Fruit fly (Drosophila melanogaster) whole organism, pupa: ENCODE results near the gene eEF1delta.

Experiments used
- CG10348 ChIP-seq: fragments of 200-800 bp; sonication (Bioruptor generic); IDR thresholded peaks from 2 replicates; pipeline ENCODE4 v1.3.6; 2022; ENCODE audit warnings: missing biosample characterization, missing genetic modification characterization
- CG12605 ChIP-seq: fragments of 200-800 bp; sonication (Bioruptor generic); IDR thresholded peaks from 2 replicates; pipeline ENCODE4 v1.3.6; 2022; ENCODE audit warnings: missing biosample characterization, missing genetic modification characterization
- CG13204 ChIP-seq: fragments of 200-800 bp; sonication (Bioruptor generic); optimal IDR thresholded peaks from 2 replicates; lab custom pipeline; 2018; ENCODE audit warnings: missing biosample characterization, mild to moderate bottlenecking, missing genetic modification characterization, moderate library complexity
- CG14655 ChIP-seq: fragments of 200-800 bp; sonication (Bioruptor generic); optimal IDR thresholded peaks from 3 replicates; lab custom pipeline; 2017; ENCODE audit warnings: mild to moderate bottlenecking, missing biosample characterization, missing genetic modification reagents, missing genetic modification characterization
- CG15710 ChIP-seq: fragments of 200-800 bp; sonication (Bioruptor generic); optimal IDR thresholded peaks from 2 replicates; lab custom pipeline; 2018; ENCODE audit warnings: missing biosample characterization, mild to moderate bottlenecking, missing genetic modification characterization, moderate library complexity
- CG17806 ChIP-seq: fragments of 200-800 bp; sonication (Bioruptor generic); optimal IDR thresholded peaks from 2 replicates; lab custom pipeline; 2018; ENCODE audit warnings: missing biosample characterization, mild to moderate bottlenecking, missing genetic modification characterization, moderate library complexity
- CG32121 ChIP-seq: fragments of 200-800 bp; sonication (Bioruptor generic); IDR thresholded peaks from 2 replicates; pipeline ENCODE4 v1.3.6; 2022; ENCODE audit warnings: missing biosample characterization, missing genetic modification characterization
- CG34367 ChIP-seq: fragments of 200-800 bp; sonication (Bioruptor generic); optimal IDR thresholded peaks from 2 replicates; lab custom pipeline; 2018; ENCODE audit warnings: missing biosample characterization, mild to moderate bottlenecking, missing genetic modification characterization
- CG4496 ChIP-seq: fragments of 200-800 bp; sonication (Bioruptor generic); IDR thresholded peaks from 3 replicates; pipeline ENCODE4 v1.3.6; 2022; ENCODE audit warnings: missing biosample characterization, missing genetic modification characterization
- CG8159 ChIP-seq: fragments of 200-800 bp; sonication (Bioruptor generic); optimal IDR thresholded peaks from 3 replicates; lab custom pipeline; 2018; ENCODE audit warnings: missing biosample characterization, mild to moderate bottlenecking, missing genetic modification characterization, moderate library complexity
- CG8301 ChIP-seq: fragments of 200-800 bp; sonication (Bioruptor generic); optimal IDR thresholded peaks from 2 replicates; lab custom pipeline; 2018; ENCODE audit warnings: missing biosample characterization, mild to moderate bottlenecking, missing genetic modification characterization
- CG9948 ChIP-seq: fragments of 200-800 bp; sonication (Bioruptor generic); optimal IDR thresholded peaks from 2 replicates; lab custom pipeline; 2018; ENCODE audit warnings: missing biosample characterization, mild to moderate bottlenecking, missing genetic modification characterization, moderate library complexity
- D1 ChIP-seq: fragments of 200-800 bp; sonication (Bioruptor generic); optimal IDR thresholded peaks from 2 replicates; lab custom pipeline; 2018; ENCODE audit warnings: missing biosample characterization, mild to moderate bottlenecking, missing genetic modification characterization, moderate library complexity
- EcR ChIP-seq: fragments of 200-800 bp; sonication (Bioruptor generic); optimal IDR thresholded peaks from 3 replicates; lab custom pipeline; 2019; ENCODE audit warnings: missing biosample characterization, missing genetic modification characterization, mild to moderate bottlenecking, moderate library complexity, missing genetic modification reagents
- Ets98B ChIP-seq: fragments of 200-800 bp; sonication (Bioruptor generic); IDR thresholded peaks from 2 replicates; pipeline ENCODE4 v1.3.6; 2022; ENCODE audit warnings: missing biosample characterization, missing genetic modification characterization
- Pif1A ChIP-seq: fragments of 200-800 bp; sonication (Bioruptor generic); optimal IDR thresholded peaks from 3 replicates; lab custom pipeline; 2016; ENCODE audit warnings: missing biosample characterization, missing genetic modification characterization
- Pif1B ChIP-seq: fragments of 200-800 bp; sonication (Bioruptor generic); optimal IDR thresholded peaks from 3 replicates; lab custom pipeline; 2016; ENCODE audit warnings: missing biosample characterization, missing genetic modification characterization
- Snoo ChIP-seq: fragments of 200-800 bp; sonication (Bioruptor generic); optimal IDR thresholded peaks from 3 replicates; lab custom pipeline; 2017; ENCODE audit warnings: missing biosample characterization, mild to moderate bottlenecking, missing genetic modification characterization, inconsistent platforms
- fd96Ca ChIP-seq: fragments of 200-800 bp; sonication (Bioruptor generic); IDR thresholded peaks from 3 replicates; pipeline ENCODE4 v1.3.6; 2022; ENCODE audit warnings: missing biosample characterization, missing genetic modification characterization
- gl ChIP-seq: fragments of 200-800 bp; sonication (Bioruptor generic); optimal IDR thresholded peaks from 2 replicates; lab custom pipeline; 2018; ENCODE audit warnings: missing biosample characterization, mild to moderate bottlenecking, missing genetic modification characterization
- rn ChIP-seq: fragments of 200-800 bp; sonication (Bioruptor generic); IDR thresholded peaks from 2 replicates; pipeline ENCODE4 v1.3.6; 2022; ENCODE audit warnings: missing biosample characterization, missing genetic modification characterization

The eEF1delta gene

dm6 chr2L:10250441-10250847 is 18.1 kb downstream of the eEF1delta start, which contains the start of the genes bsk and CG31717:
bsk (minus strand) TSS chr2L:10250501.
CG31717 (plus strand) TSS chr2L:10250737.
- TF ChIP-seq EcR, result peak; percentile 43
- no peak for TF ChIP-seq CG10348 (GFP tag; lab: Robert Waterston, UW)

dm6 chr2L:10251592-10251991 is 19.3 kb downstream of the eEF1delta start, which contains the start of gene Ror:
Ror (plus strand) TSS chr2L:10251843.
- peak; percentile 69 for TF ChIP-seq EcR
- no peak for TF ChIP-seq CG4496 (GFP tag; lab: Robert Waterston, UW)

DNA sequence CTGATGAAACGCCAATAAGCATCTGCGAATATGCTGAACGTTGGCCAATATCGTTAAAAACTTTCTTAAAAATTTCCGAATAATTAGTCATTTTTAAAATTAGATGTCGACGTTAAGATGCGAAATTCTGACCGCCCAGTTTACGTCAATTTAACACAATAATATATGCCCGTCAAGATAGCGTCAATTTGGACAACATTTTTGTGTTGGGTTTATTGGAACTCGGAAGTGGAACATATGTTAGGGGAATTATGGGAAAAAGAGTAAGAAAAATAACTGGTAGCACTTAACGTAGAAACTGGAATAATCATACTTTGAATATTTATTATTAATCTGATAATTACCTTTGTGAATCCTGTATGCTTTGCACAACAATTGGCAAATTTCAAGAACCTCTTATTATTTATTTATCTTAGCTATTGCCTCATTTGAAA is 23.4 kb downstream of the eEF1delta start, which contains the start of gene CG5676:
Gene CG5676 (minus strand): TSS at position 167 of the 434 bp plus-strand sequence.
- TF ChIP-seq CG17806 (tag; lab: Kevin White, UChicago) (no peak), rn (GFP tag; lab: Robert Waterston, UW) (no peak), D1 (tag; lab: Kevin White, UChicago) (peak; percentile 67), fd96Ca (GFP tag; lab: Robert Waterston, UW) (no peak)

DNA sequence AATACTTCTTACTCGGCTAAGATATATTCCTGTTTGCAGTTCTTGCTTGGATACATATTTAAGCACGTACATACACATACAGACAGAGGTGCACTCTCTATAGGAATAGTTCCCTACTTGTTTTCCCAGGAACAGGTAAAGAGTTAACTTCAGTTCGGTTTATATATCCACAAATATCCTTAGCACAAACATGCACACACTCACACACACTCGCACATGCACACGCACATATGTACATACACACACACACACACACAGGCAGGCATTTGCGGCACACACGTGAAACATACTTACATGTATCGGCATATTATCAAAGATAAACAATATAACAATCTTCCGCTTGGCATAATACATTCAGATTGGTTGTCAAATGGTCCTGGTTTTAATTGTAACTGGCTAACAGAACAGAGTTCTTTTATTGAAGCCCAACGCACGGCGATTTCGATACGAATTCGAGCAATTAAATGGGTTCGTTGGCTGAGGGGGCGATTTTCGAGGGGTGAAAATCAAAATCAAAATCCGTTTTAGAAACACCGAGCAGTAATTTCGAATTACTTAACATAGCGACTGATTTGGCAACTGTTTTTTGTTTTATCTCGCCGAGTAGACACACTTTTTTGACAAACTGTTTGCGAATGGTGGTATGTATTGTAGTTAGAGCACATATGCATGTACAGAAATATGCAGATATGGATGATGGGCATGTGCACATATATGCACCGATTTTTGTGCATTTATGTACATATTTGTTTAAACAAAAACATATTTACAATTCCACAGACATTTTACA is 27.8 kb downstream of the eEF1delta start:
- TF ChIP-seq fd96Ca (GFP tag; lab: Robert Waterston, UW), result no peak
- TF ChIP-seq CG14655 (GFP tag; lab: Kevin White, UChicago), result no peak
- TF ChIP-seq Snoo (tag; lab: Kevin White, UChicago), result no peak
- no peak for TF ChIP-seq CG32121 (GFP tag; lab: Robert Waterston, UW)
- no peak for TF ChIP-seq CG8159 (tag; lab: Kevin White, UChicago)
- no peak for TF ChIP-seq gl (tag; lab: Kevin White, UChicago)
- TF ChIP-seq D1 (tag; lab: Kevin White, UChicago), result no peak
- TF ChIP-seq CG8301 (tag; lab: Kevin White, UChicago), result no peak
- no peak for TF ChIP-seq Pif1A (GFP tag; lab: Kevin White, UChicago)
- TF ChIP-seq CG4496 (GFP tag; lab: Robert Waterston, UW), result no peak; the same call in 2 of the 3 replicates
- no peak for TF ChIP-seq CG13204 (GFP tag; lab: Kevin White, UChicago)
- TF ChIP-seq CG12605 (GFP tag; lab: Robert Waterston, UW), result no peak
- TF ChIP-seq Pif1B (GFP tag; lab: Kevin White, UChicago), result no peak
- TF ChIP-seq EcR, result no peak
- no peak for TF ChIP-seq CG15710 (tag; lab: Kevin White, UChicago)
- no peak for TF ChIP-seq CG9948 (tag; lab: Kevin White, UChicago)
- no peak for TF ChIP-seq Ets98B (GFP tag; lab: Robert Waterston, UW)
- no peak for TF ChIP-seq rn (GFP tag; lab: Robert Waterston, UW)

dm6 chr2L:10260750-10261493 is 28.6 kb downstream of the eEF1delta start, which contains the start of gene Pten:
Pten (minus strand) TSS chr2L:10261049.
- TF ChIP-seq fd96Ca (GFP tag; lab: Robert Waterston, UW), result no peak
- peak; percentile 49 for TF ChIP-seq CG17806 (tag; lab: Kevin White, UChicago)
- peak; percentile 64 for TF ChIP-seq CG32121 (GFP tag; lab: Robert Waterston, UW)
- no peak for TF ChIP-seq CG8159 (tag; lab: Kevin White, UChicago)
- TF ChIP-seq D1 (tag; lab: Kevin White, UChicago), result no peak
- TF ChIP-seq gl (tag; lab: Kevin White, UChicago), result no peak
- peak; percentile 14 for TF ChIP-seq Pif1B (GFP tag; lab: Kevin White, UChicago)
- peak; percentile 16 for TF ChIP-seq Snoo (tag; lab: Kevin White, UChicago)
- TF ChIP-seq Pif1A (GFP tag; lab: Kevin White, UChicago), result peak; percentile 53
- peak; percentile 55 for TF ChIP-seq CG9948 (tag; lab: Kevin White, UChicago)
- peak; percentile 60 for TF ChIP-seq CG8301 (tag; lab: Kevin White, UChicago)
- no peak for TF ChIP-seq CG4496 (GFP tag; lab: Robert Waterston, UW)
- peak; percentile 74; the same call in 1 of the 2 replicates for TF ChIP-seq CG12605 (GFP tag; lab: Robert Waterston, UW)
- peak; percentile 23 for TF ChIP-seq CG15710 (tag; lab: Kevin White, UChicago)
- TF ChIP-seq, all 21 proteins: peak for 9

DNA sequence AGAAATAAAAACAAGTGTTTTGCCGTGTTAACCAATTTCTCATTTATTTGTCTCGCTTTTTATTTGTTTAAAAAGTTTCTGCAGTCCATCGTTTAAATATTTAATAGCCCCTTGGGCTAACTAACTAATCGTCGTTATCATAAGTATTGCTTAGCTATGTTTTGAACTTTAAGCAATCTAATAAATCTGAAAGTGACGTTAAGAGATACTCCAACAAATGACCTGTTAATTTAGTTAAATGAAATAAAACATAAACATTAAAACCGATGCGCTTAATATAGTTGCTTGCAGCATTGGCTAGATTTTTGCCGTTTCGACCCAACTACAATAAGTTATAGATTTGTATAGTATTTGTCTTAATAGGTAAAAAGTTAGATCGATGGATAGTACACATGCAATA is 29.5 kb downstream of the eEF1delta start:
- TF ChIP-seq fd96Ca (GFP tag; lab: Robert Waterston, UW) (no peak), CG8301 (tag; lab: Kevin White, UChicago) (no peak), CG10348 (GFP tag; lab: Robert Waterston, UW) (no peak), rn (GFP tag; lab: Robert Waterston, UW) (no peak), Pif1B (GFP tag; lab: Kevin White, UChicago) (no peak), CG34367 (tag; lab: Kevin White, UChicago) (no peak), gl (tag; lab: Kevin White, UChicago) (no peak), EcR (no peak), CG12605 (GFP tag; lab: Robert Waterston, UW) (no peak), CG32121 (GFP tag; lab: Robert Waterston, UW) (no peak), CG4496 (GFP tag; lab: Robert Waterston, UW) (no peak), CG15710 (tag; lab: Kevin White, UChicago) (no peak), Snoo (tag; lab: Kevin White, UChicago) (no peak), Pif1A (GFP tag; lab: Kevin White, UChicago) (no peak), Ets98B (GFP tag; lab: Robert Waterston, UW) (no peak), CG17806 (tag; lab: Kevin White, UChicago) (no peak), CG14655 (GFP tag; lab: Kevin White, UChicago) (no peak), CG13204 (GFP tag; lab: Kevin White, UChicago) (no peak)
